Worm (Caenorhabditis elegans) whole organism, L2 larva: Measurements from ENCODE around the gene ctsa-3.2.

Source experiments
- F13H6.1 ChIP-seq: sonication (generic microtip); optimal IDR thresholded peaks from 2 replicates; lab custom pipeline; 2016; ENCODE audit warnings: missing genetic modification characterization, missing compliant biosample characterization
- ama-1 ChIP-seq: fragments of 150-350 bp; optimal IDR thresholded peaks from 2 replicates; lab custom pipeline; 2018; ENCODE audit warnings: inconsistent platforms
- snpc-4 ChIP-seq: fragments of 150-350 bp; optimal IDR thresholded peaks from 2 replicates; lab custom pipeline; 2014; ENCODE audit warnings: missing biosample characterization, missing genetic modification characterization
- unc-39 ChIP-seq: fragments of 150-350 bp; optimal IDR thresholded peaks from 2 replicates; lab custom pipeline; 2014; ENCODE audit warnings: missing biosample characterization, missing genetic modification characterization

- TF ChIP-seq unc-39 (tag; lab: Kevin White, UChicago): no peak
- TF ChIP-seq snpc-4: no peak
- TF ChIP-seq ama-1 (lab: Kevin White, UChicago): no peak
- TF ChIP-seq F13H6.1 (tag; lab: Kevin White, UChicago): no peak
Observed at ce11 chrII:9859575-9859974, 15.4 kb upstream of the ctsa-3.2 start, which contains the start of gene chil-5.
